Fruit fly (Drosophila melanogaster) whole organism, embryonic: Measurements from ENCODE around the gene AGO2.

Experiments used
- CG14860 ChIP-seq: fragments of 200-800 bp; sonication (Bioruptor generic); IDR thresholded peaks from 3 replicates; pipeline ENCODE4 v1.3.6; 2022; ENCODE audit warnings: missing biosample characterization, missing genetic modification characterization; ENCODE audit not compliant: partially characterized antibody
- CG2120 ChIP-seq: fragments of 200-800 bp; sonication (Bioruptor generic); optimal IDR thresholded peaks from 3 replicates; lab custom pipeline; 2016; ENCODE audit warnings: missing biosample characterization, missing genetic modification characterization
- gfzf ChIP-seq: fragments of 200-800 bp; sonication (Bioruptor generic); optimal IDR thresholded peaks from 2 replicates; lab custom pipeline; 2016; ENCODE audit warnings: missing biosample characterization, mild to moderate bottlenecking, missing genetic modification characterization, moderate library complexity
- ranshi ChIP-seq: fragments of 200-800 bp; sonication (Bioruptor generic); IDR thresholded peaks from 2 replicates; pipeline ENCODE4 v1.3.6; 2022; ENCODE audit warnings: missing biosample characterization, missing genetic modification characterization
- ssp ChIP-seq: fragments of 200-800 bp; sonication (Bioruptor generic); IDR thresholded peaks from 2 replicates; pipeline ENCODE4 v1.3.6; 2022; ENCODE audit warnings: missing biosample characterization, missing genetic modification characterization
- tgo ChIP-seq: fragments of 200-800 bp; sonication (Bioruptor generic); IDR thresholded peaks from 3 replicates; pipeline ENCODE4 v1.3.6; 2022; ENCODE audit warnings: missing biosample characterization, missing genetic modification characterization

DNA sequence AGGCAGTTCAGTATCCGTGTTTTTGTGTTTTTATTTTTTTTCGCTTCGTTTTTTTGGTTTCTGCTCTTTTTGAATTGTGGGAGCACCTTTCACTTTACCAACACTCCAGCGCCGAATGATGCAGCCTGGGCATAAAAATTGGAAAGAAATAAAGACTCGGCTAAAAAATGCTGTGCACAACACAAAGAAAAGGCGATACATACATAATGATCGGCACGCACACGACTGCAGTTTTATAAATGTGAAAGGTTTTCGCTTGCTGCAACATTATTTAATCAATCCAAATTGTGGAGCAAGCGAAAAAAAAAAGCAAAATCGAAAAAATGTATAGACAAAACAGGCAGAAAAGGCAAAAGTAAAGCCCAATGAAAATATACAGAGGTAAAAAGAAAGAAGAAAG is 10.9 kb upstream of the AGO2 start:
- TF ChIP-seq tgo (GFP tag; lab: Robert Waterston, UW) = no peak
- no peak for TF ChIP-seq ranshi (GFP tag; lab: Robert Waterston, UW)
- no peak for TF ChIP-seq gfzf (GFP tag; lab: Kevin White, UChicago)
- TF ChIP-seq ssp (GFP tag; lab: Robert Waterston, UW) = no peak
- TF ChIP-seq CG2120 (GFP tag; lab: Kevin White, UChicago) = no peak
- TF ChIP-seq CG14860 = no peak
